Worm (Caenorhabditis elegans) whole organism, late embryonic: Measurements from ENCODE around the gene C26B9.3.

Source experiments
- ama-1 ChIP-seq: fragments of 150-350 bp; optimal IDR thresholded peaks from 2 replicates; lab custom pipeline; 2014
- ceh-18 ChIP-seq: sonication (generic microtip); optimal IDR thresholded peaks from 2 replicates; lab custom pipeline; 2016; ENCODE audit warnings: missing genetic modification characterization, missing compliant biosample characterization
- eyg-1 ChIP-seq: sonication (generic microtip); optimal IDR thresholded peaks from 2 replicates; lab custom pipeline; 2016; ENCODE audit warnings: missing genotype, missing genetic modification characterization, missing compliant biosample characterization
- hlh-30 ChIP-seq: sonication (generic microtip); optimal IDR thresholded peaks from 2 replicates; lab custom pipeline; 2017; ENCODE audit warnings: antibody characterized with exemption, missing genetic modification characterization, missing compliant biosample characterization; ENCODE audit not compliant: insufficient read depth
- nfya-1 ChIP-seq: sonication (generic microtip); optimal IDR thresholded peaks from 2 replicates; lab custom pipeline; 2017; ENCODE audit warnings: missing genetic modification characterization, mild to moderate bottlenecking, missing compliant biosample characterization, antibody characterized with exemption, moderate library complexity
- nhr-11 ChIP-seq: fragments of 150-350 bp; optimal IDR thresholded peaks from 2 replicates; lab custom pipeline; 2014; ENCODE audit warnings: missing biosample characterization, missing genetic modification characterization
- unc-55 ChIP-seq: sonication (generic microtip); optimal IDR thresholded peaks from 2 replicates; lab custom pipeline; 2017; ENCODE audit warnings: missing biosample characterization, missing genetic modification reagents, missing genetic modification characterization

DNA sequence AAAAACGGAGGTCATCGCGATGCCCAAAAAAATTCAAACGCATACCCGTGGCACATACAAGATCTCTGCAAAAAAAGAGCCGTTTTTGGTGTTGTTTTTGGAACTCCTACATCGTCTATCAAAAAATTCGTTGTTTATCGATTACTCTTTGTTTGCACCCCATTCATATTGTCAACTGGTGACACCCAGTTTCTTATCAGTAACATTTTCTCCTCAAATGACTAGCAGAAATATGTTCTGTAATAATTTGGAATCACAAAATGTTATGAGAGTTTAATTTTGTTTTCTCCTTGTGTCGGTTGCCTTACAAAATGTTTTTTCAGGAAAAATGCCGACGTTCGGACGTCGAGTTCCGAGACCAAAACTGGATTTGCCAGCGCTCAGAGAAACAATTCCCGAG lies 36.6 kb downstream of the C26B9.3 start, which contains the start of gene sek-4:
- no peak for TF ChIP-seq eyg-1 (tag; lab: Kevin White, UChicago)
- TF ChIP-seq hlh-30 (tag; lab: Kevin White, UChicago), result no peak
- TF ChIP-seq ama-1 (lab: Kevin White, UChicago), result no peak
- no peak for TF ChIP-seq nhr-11
- no peak for TF ChIP-seq ceh-18 (tag; lab: Kevin White, UChicago)
- no peak for TF ChIP-seq unc-55 (GFP tag; lab: Kevin White, UChicago)
- no peak for TF ChIP-seq nfya-1 (tag; lab: Kevin White, UChicago)
